Worm (Caenorhabditis elegans) whole organism, early embryonic: ENCODE data around the gene bre-3.

Source experiments
- B0310.2 ChIP-seq: sonication (generic microtip); optimal IDR thresholded peaks from 2 replicates; lab custom pipeline; 2016; ENCODE audit warnings: mild to moderate bottlenecking, missing genetic modification characterization, missing compliant biosample characterization
- aly-1 ChIP-seq: sonication (generic microtip); optimal IDR thresholded peaks from 2 replicates; lab custom pipeline; 2016; ENCODE audit warnings: missing genetic modification characterization, missing compliant biosample characterization
- ama-1 ChIP-seq: fragments of 150-350 bp; optimal IDR thresholded peaks from 2 replicates; lab custom pipeline; 2014
- ceh-36 ChIP-seq: sonication (generic microtip); optimal IDR thresholded peaks from 2 replicates; lab custom pipeline; 2016; ENCODE audit warnings: missing genetic modification characterization, inconsistent platforms, missing compliant biosample characterization
- flt-1 ChIP-seq: fragments of 200-800 bp; sonication (Bioruptor generic); IDR thresholded peaks from 2 replicates; pipeline ENCODE4 v1.3.6; 2022; ENCODE audit warnings: missing genetic modification characterization, missing compliant biosample characterization
- hmbx-1 ChIP-seq: sonication (generic microtip); optimal IDR thresholded peaks from 2 replicates; lab custom pipeline; 2016; ENCODE audit warnings: mild to moderate bottlenecking, missing genetic modification characterization, missing compliant biosample characterization
- hnd-1 ChIP-seq: sonication (generic microtip); optimal IDR thresholded peaks from 2 replicates; lab custom pipeline; 2016; ENCODE audit warnings: missing genetic modification characterization, missing compliant biosample characterization
- pes-1 ChIP-seq: fragments of 200-800 bp; sonication (Bioruptor generic); IDR thresholded peaks from 2 replicates; pipeline ENCODE4 v1.3.6; 2022; ENCODE audit warnings: missing genetic modification reagents, missing genetic modification characterization, missing compliant biosample characterization
- scrt-1 ChIP-seq: fragments of 200-800 bp; sonication (Bioruptor generic); IDR thresholded peaks from 2 replicates; pipeline ENCODE4 v1.3.6; 2022; ENCODE audit warnings: missing genetic modification characterization, missing compliant biosample characterization
- tbx-37 ChIP-seq: fragments of 200-800 bp; sonication (Bioruptor generic); conservative IDR thresholded peaks from 2 replicates; pipeline ENCODE4 v1.3.6; 2022; ENCODE audit warnings: missing genetic modification reagents, missing genetic modification characterization, missing compliant biosample characterization
- tra-4 ChIP-seq: sonication (generic microtip); optimal IDR thresholded peaks from 2 replicates; lab custom pipeline; 2017; ENCODE audit warnings: missing genetic modification characterization, missing compliant biosample characterization

DNA sequence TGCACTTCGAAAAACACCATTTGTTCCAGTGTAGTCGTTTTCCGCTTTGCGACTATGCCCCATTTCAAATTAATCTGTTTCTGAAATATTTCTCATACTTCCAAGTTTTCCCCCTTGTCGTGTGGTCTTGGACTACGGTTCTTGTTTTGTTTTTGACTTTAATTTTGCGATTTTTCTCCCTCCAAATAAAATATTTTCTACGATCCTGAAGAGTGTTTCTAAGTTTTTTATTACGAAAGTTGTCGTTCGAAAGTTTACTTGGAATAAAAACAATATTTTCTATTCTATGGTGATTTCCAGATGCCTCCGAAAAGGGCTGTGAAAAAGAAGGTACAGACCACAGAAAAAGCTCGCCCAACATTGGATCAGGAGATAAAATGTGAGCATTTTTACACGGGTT, 17.4 kb downstream of the bre-3 start, which contains the start of gene tag-342:
- no peak for TF ChIP-seq aly-1
- TF ChIP-seq ama-1 (lab: Kevin White, UChicago), result no peak
- no peak for TF ChIP-seq flt-1 (GFP tag; lab: Robert Waterston, UW)
- no peak for TF ChIP-seq tbx-37 (GFP tag; lab: Robert Waterston, UW)
- no peak for TF ChIP-seq hmbx-1 (tag; lab: Kevin White, UChicago)
- TF ChIP-seq ceh-36, result no peak
- no peak for TF ChIP-seq B0310.2 (tag; lab: Kevin White, UChicago)
- TF ChIP-seq tra-4 (tag; lab: Kevin White, UChicago), result no peak
- TF ChIP-seq scrt-1 (GFP tag; lab: Robert Waterston, UW), result no peak
- no peak for TF ChIP-seq pes-1 (GFP tag; lab: Robert Waterston, UW)
- no peak for TF ChIP-seq hnd-1
